Fruit fly (Drosophila melanogaster) whole organism, embryonic: ENCODE data around the gene CG2854.

Experiments
- Adf1 ChIP-seq: fragments of 200-800 bp; sonication (Bioruptor generic); IDR thresholded peaks from 2 replicates; pipeline ENCODE4 v1.3.6; 2022; ENCODE audit warnings: missing biosample characterization, missing genetic modification characterization
- Asciz ChIP-seq: fragments of 200-800 bp; sonication (Bioruptor generic); optimal IDR thresholded peaks from 2 replicates; lab custom pipeline; 2017; ENCODE audit warnings: missing biosample characterization, mild to moderate bottlenecking, missing genetic modification characterization, missing genetic modification reagents
- B-H2 ChIP-seq: fragments of 200-800 bp; sonication (Bioruptor generic); optimal IDR thresholded peaks from 2 replicates; lab custom pipeline; 2018; ENCODE audit warnings: missing biosample characterization, mild to moderate bottlenecking, missing genetic modification characterization
- CG10321 ChIP-seq: fragments of 200-800 bp; sonication (Bioruptor generic); IDR thresholded peaks from 2 replicates; pipeline ENCODE4 v1.3.6; 2022; ENCODE audit warnings: missing biosample characterization, missing genetic modification characterization
- CG10431 ChIP-seq: fragments of 200-800 bp; sonication (Bioruptor generic); optimal IDR thresholded peaks from 3 replicates; lab custom pipeline; 2018; ENCODE audit warnings: missing biosample characterization, mild to moderate bottlenecking, missing genetic modification characterization
- CG10979 ChIP-seq: fragments of 200-800 bp; sonication (Bioruptor generic); optimal IDR thresholded peaks from 2 replicates; lab custom pipeline; 2018; ENCODE audit warnings: missing biosample characterization, mild to moderate bottlenecking, missing genetic modification characterization, moderate library complexity
- CG11085 ChIP-seq: fragments of 200-800 bp; sonication (Bioruptor generic); IDR thresholded peaks from 2 replicates; pipeline ENCODE4 v1.3.6; 2022; ENCODE audit warnings: missing biosample characterization, missing genetic modification characterization
- CG11456 ChIP-seq: fragments of 200-800 bp; sonication (Bioruptor generic); IDR thresholded peaks from 3 replicates; pipeline ENCODE4 v1.3.6; 2022; ENCODE audit warnings: missing biosample characterization, missing genetic modification characterization
- CG12391 ChIP-seq: fragments of 200-800 bp; sonication (Bioruptor generic); optimal IDR thresholded peaks from 3 replicates; lab custom pipeline; 2018; ENCODE audit warnings: missing biosample characterization, mild to moderate bottlenecking, missing genetic modification characterization, moderate library complexity
- CG12744 ChIP-seq: fragments of 200-800 bp; sonication (Bioruptor generic); optimal IDR thresholded peaks from 2 replicates; lab custom pipeline; 2016; ENCODE audit warnings: missing biosample characterization, missing genetic modification characterization
- CG15011 ChIP-seq: fragments of 200-800 bp; sonication (Bioruptor generic); optimal IDR thresholded peaks from 3 replicates; lab custom pipeline; 2018; ENCODE audit warnings: missing biosample characterization, mild to moderate bottlenecking, missing genetic modification characterization
- CG15479 ChIP-seq: fragments of 200-800 bp; sonication (Bioruptor generic); optimal IDR thresholded peaks from 3 replicates; lab custom pipeline; 2019; ENCODE audit warnings: missing biosample characterization, mild to moderate bottlenecking, missing genetic modification characterization, moderate library complexity
- CG17568 ChIP-seq: fragments of 200-800 bp; sonication (Bioruptor generic); optimal IDR thresholded peaks from 2 replicates; lab custom pipeline; 2018; ENCODE audit warnings: missing biosample characterization, mild to moderate bottlenecking, missing genetic modification characterization, moderate library complexity
- CG1832 ChIP-seq: fragments of 200-800 bp; sonication (Bioruptor generic); optimal IDR thresholded peaks from 2 replicates; lab custom pipeline; 2017; ENCODE audit warnings: missing biosample characterization, mild to moderate bottlenecking, missing genetic modification characterization, inconsistent platforms
- CG18476 ChIP-seq: fragments of 200-800 bp; sonication (Bioruptor generic); optimal IDR thresholded peaks from 2 replicates; lab custom pipeline; 2016; ENCODE audit warnings: missing biosample characterization, mild to moderate bottlenecking, missing genetic modification characterization
- CG18599 ChIP-seq: fragments of 200-800 bp; sonication (Bioruptor generic); optimal IDR thresholded peaks from 3 replicates; lab custom pipeline; 2017; ENCODE audit warnings: missing biosample characterization, missing genetic modification characterization, mild to moderate bottlenecking, moderate library complexity, missing genetic modification reagents
- CG2199 ChIP-seq: fragments of 200-800 bp; sonication (Bioruptor generic); IDR thresholded peaks from 3 replicates; pipeline ENCODE4 v1.3.6; 2022; ENCODE audit warnings: missing biosample characterization, missing genetic modification characterization
- CG2875 ChIP-seq: fragments of 200-800 bp; sonication (Bioruptor generic); optimal IDR thresholded peaks from 2 replicates; lab custom pipeline; 2017; ENCODE audit warnings: missing biosample characterization, mild to moderate bottlenecking, missing genetic modification characterization, missing genetic modification reagents
- CG30020 ChIP-seq: fragments of 200-800 bp; optimal IDR thresholded peaks from 2 replicates; lab custom pipeline; 2019; ENCODE audit warnings: missing biosample characterization, mild to moderate bottlenecking, missing genetic modification characterization, moderate library complexity
- CG30431 ChIP-seq: fragments of 200-800 bp; sonication (Bioruptor generic); optimal IDR thresholded peaks from 2 replicates; lab custom pipeline; 2017; ENCODE audit warnings: missing biosample characterization, missing genetic modification characterization
- CG31224 ChIP-seq: fragments of 200-800 bp; sonication (Bioruptor generic); IDR thresholded peaks from 2 replicates; pipeline ENCODE4 v1.3.6; 2022; ENCODE audit warnings: missing biosample characterization, missing genetic modification characterization
- CG32767 ChIP-seq: fragments of 200-800 bp; sonication (Bioruptor generic); IDR thresholded peaks from 2 replicates; pipeline ENCODE4 v1.3.6; 2022; ENCODE audit warnings: missing biosample characterization, missing genetic modification characterization
- CG33557 ChIP-seq: fragments of 200-800 bp; sonication (Bioruptor generic); optimal IDR thresholded peaks from 2 replicates; lab custom pipeline; 2019; ENCODE audit warnings: missing biosample characterization, mild to moderate bottlenecking, missing genetic modification characterization, moderate library complexity
- CG3726 ChIP-seq: fragments of 200-800 bp; sonication (Bioruptor generic); IDR thresholded peaks from 3 replicates; pipeline ENCODE4, ENCODE4 v1.3.6; 2022; ENCODE audit warnings: missing biosample characterization, missing genetic modification characterization
- CG7372 ChIP-seq: fragments of 200-800 bp; sonication (Bioruptor generic); IDR thresholded peaks from 2 replicates; pipeline ENCODE4 v1.3.6; 2022; ENCODE audit warnings: missing biosample characterization, missing genetic modification characterization
- CG7839 ChIP-seq: fragments of 200-800 bp; sonication (Bioruptor generic); optimal IDR thresholded peaks from 3 replicates; lab custom pipeline; 2018; ENCODE audit warnings: missing biosample characterization, mild to moderate bottlenecking, missing genetic modification characterization, moderate library complexity
- CG7963 ChIP-seq: fragments of 200-800 bp; sonication (Bioruptor generic); IDR thresholded peaks from 3 replicates; pipeline ENCODE4 v1.3.6; 2022; ENCODE audit warnings: missing biosample characterization, missing genetic modification characterization; ENCODE audit not compliant: partially characterized antibody
- CG9727 ChIP-seq: fragments of 200-800 bp; sonication (Bioruptor generic); optimal IDR thresholded peaks from 3 replicates; lab custom pipeline; 2017; ENCODE audit warnings: missing biosample characterization, mild to moderate bottlenecking, missing genetic modification characterization
- D19A ChIP-seq: fragments of 200-800 bp; optimal IDR thresholded peaks from 3 replicates; lab custom pipeline; 2019; ENCODE audit warnings: missing biosample characterization, mild to moderate bottlenecking, missing genetic modification characterization, moderate library complexity
- HLH3B ChIP-seq: fragments of 200-800 bp; sonication (Bioruptor generic); IDR thresholded peaks from 2 replicates; pipeline ENCODE4 v1.3.6; 2022; ENCODE audit warnings: missing biosample characterization, missing genetic modification characterization
- Lpt ChIP-seq: fragments of >200 bp; optimal IDR thresholded peaks from 2 replicates; lab custom pipeline; 2018; ENCODE audit warnings: missing biosample characterization, missing genetic modification characterization
- Pdp1 ChIP-seq, 2 experiments: fragments of 200-800 bp; sonication (Bioruptor generic); optimal IDR thresholded peaks; 3 replicates each; lab custom pipeline; 2016; ENCODE audit warnings: missing biosample characterization in 2 of 2, missing genetic modification characterization in 2 of 2, mild to moderate bottlenecking in 1 of 2, moderate library complexity in 1 of 2
- Six4 ChIP-seq: fragments of 200-800 bp; sonication (Bioruptor generic); optimal IDR thresholded peaks from 2 replicates; lab custom pipeline; 2016; ENCODE audit warnings: missing biosample characterization, missing genetic modification characterization
- abd-A ChIP-seq: fragments of 200-800 bp; sonication (Bioruptor generic); optimal IDR thresholded peaks from 3 replicates; lab custom pipeline; 2019; ENCODE audit warnings: missing biosample characterization, mild to moderate bottlenecking, missing genetic modification characterization, moderate library complexity
- cad ChIP-seq: fragments of >200 bp; optimal IDR thresholded peaks from 2 replicates; lab custom pipeline; 2017; ENCODE audit warnings: missing biosample characterization, missing genetic modification characterization
- chinmo ChIP-seq: fragments of 200-800 bp; sonication (Bioruptor generic); IDR thresholded peaks from 4 replicates; pipeline ENCODE4 v1.3.6; 2022; ENCODE audit warnings: missing biosample characterization, missing genetic modification characterization; ENCODE audit not compliant: partially characterized antibody
- ci ChIP-seq: fragments of 200-800 bp; sonication (Bioruptor generic); IDR thresholded peaks from 3 replicates; pipeline ENCODE4 v1.3.6; 2022; ENCODE audit warnings: missing biosample characterization, missing genetic modification characterization
- crol ChIP-seq: fragments of 200-800 bp; sonication (Bioruptor generic); IDR thresholded peaks from 2 replicates; pipeline ENCODE4 v1.3.6; 2022; ENCODE audit warnings: missing biosample characterization, missing genetic modification characterization
- emc ChIP-seq: fragments of 200-800 bp; sonication (Bioruptor generic); optimal IDR thresholded peaks from 2 replicates; lab custom pipeline; 2016; ENCODE audit warnings: missing biosample characterization, missing genetic modification characterization
- gem ChIP-seq: fragments of 200-800 bp; sonication (Bioruptor generic); optimal IDR thresholded peaks from 2 replicates; lab custom pipeline; 2019; ENCODE audit warnings: missing biosample characterization, mild to moderate bottlenecking, missing genetic modification characterization, moderate library complexity
- kni ChIP-seq: fragments of 200-800 bp; sonication (Bioruptor generic); optimal IDR thresholded peaks from 3 replicates; lab custom pipeline; 2017; ENCODE audit warnings: mild to moderate bottlenecking, missing biosample characterization, missing genetic modification reagents, missing genetic modification characterization
- mam ChIP-seq: fragments of 200-800 bp; sonication (Bioruptor generic); optimal IDR thresholded peaks from 3 replicates; lab custom pipeline; 2016; ENCODE audit warnings: missing biosample characterization, missing genetic modification characterization
- nmo ChIP-seq: fragments of 200-800 bp; sonication (Bioruptor generic); optimal IDR thresholded peaks from 2 replicates; lab custom pipeline; 2018; ENCODE audit warnings: missing biosample characterization, mild to moderate bottlenecking, missing genetic modification characterization, moderate library complexity
- onecut ChIP-seq: fragments of 200-800 bp; sonication (Bioruptor generic); IDR thresholded peaks from 2 replicates; pipeline ENCODE4 v1.3.6; 2022; ENCODE audit warnings: missing biosample characterization, missing genetic modification characterization
- otp ChIP-seq: fragments of 200-800 bp; sonication (Bioruptor generic); IDR thresholded peaks from 3 replicates; pipeline ENCODE4, ENCODE4 v1.3.6; 2022; ENCODE audit warnings: missing biosample characterization, missing genetic modification characterization
- pros ChIP-seq: fragments of 200-800 bp; sonication (Bioruptor generic); optimal IDR thresholded peaks from 3 replicates; lab custom pipeline; 2019; ENCODE audit warnings: missing biosample characterization, mild to moderate bottlenecking, missing genetic modification characterization, moderate library complexity
- row ChIP-seq: fragments of 200-800 bp; sonication (Bioruptor generic); IDR thresholded peaks from 3 replicates; pipeline ENCODE4 v1.3.6; 2022; ENCODE audit warnings: missing biosample characterization, missing genetic modification characterization
- scrt ChIP-seq: fragments of 200-800 bp; sonication (Bioruptor generic); optimal IDR thresholded peaks from 2 replicates; lab custom pipeline; 2018; ENCODE audit warnings: missing biosample characterization, mild to moderate bottlenecking, missing genetic modification characterization, moderate library complexity
- sisA ChIP-seq: fragments of 200-800 bp; sonication (Bioruptor generic); IDR thresholded peaks from 2 replicates; pipeline ENCODE4 v1.3.6; 2022; ENCODE audit warnings: missing biosample characterization, missing genetic modification characterization
- ttk ChIP-seq: fragments of 200-800 bp; sonication (Bioruptor generic); IDR thresholded peaks from 2 replicates; pipeline ENCODE4 v2.1.2; 2022; ENCODE audit warnings: missing biosample characterization, missing genetic modification characterization
- zf30C ChIP-seq: fragments of 200-800 bp; sonication (Bioruptor generic); optimal IDR thresholded peaks from 3 replicates; lab custom pipeline; 2018; ENCODE audit warnings: missing biosample characterization, mild to moderate bottlenecking, missing genetic modification characterization

The CG2854 gene

DNA sequence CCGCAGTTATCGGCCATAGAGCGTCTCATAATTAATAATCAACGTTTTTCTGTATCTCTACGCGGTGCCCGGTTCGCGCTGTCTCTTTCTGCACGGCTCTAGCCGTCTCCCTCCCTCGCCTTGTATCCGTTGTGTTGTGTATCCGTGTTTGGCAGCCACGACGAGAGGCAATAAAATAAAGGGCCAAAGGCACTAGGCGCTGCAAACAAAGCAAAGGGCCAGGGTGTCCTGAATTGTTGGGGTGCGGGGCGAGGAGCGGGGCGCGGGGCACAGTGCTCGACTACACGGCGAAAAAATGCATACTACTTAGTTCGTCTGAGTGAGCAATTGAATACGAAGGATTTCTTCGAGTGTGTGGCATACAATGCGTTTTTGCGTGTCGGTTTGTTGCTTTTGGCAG lies 19.4 kb upstream of the CG2854 start:
- TF ChIP-seq cad (peak; percentile 67), CG1832 (GFP tag; lab: Kevin White, UChicago) (peak; percentile 85), emc (GFP tag; lab: Kevin White, UChicago) (no peak), Six4 (GFP tag; lab: Kevin White, UChicago) (no peak), scrt (GFP tag; lab: Kevin White, UChicago) (no peak), CG7963 (no peak), onecut (GFP tag; lab: Robert Waterston, UW) (0 out of 2 replicates have a peak, but pooled peaks have one; percentile 9), CG17568 (GFP tag; lab: Kevin White, UChicago) (no peak), CG30020 (tag; lab: Kevin White, UChicago) (no peak), ci (GFP tag; lab: Robert Waterston, UW) (0 out of 3 replicates have a peak, but pooled peaks have one; percentile 26), CG31224 (GFP tag; lab: Robert Waterston, UW) (no peak), HLH3B (GFP tag; lab: Robert Waterston, UW) (no peak), otp (GFP tag; lab: Robert Waterston, UW) (0 out of 3 replicates have a peak, but pooled peaks have one; percentile 16), ttk (GFP tag; lab: Robert Waterston, UW) (no peak), CG10979 (tag; lab: Kevin White, UChicago) (no peak), B-H2 (GFP tag; lab: Kevin White, UChicago) (no peak), CG7372 (GFP tag; lab: Robert Waterston, UW) (no peak), mam (GFP tag; lab: Kevin White, UChicago) (no peak), CG9727 (GFP tag; lab: Kevin White, UChicago) (no peak), CG10431 (GFP tag; lab: Kevin White, UChicago) (no peak), CG18599 (GFP tag; lab: Kevin White, UChicago) (peak; percentile 17), nmo (no peak), chinmo (GFP tag; lab: Robert Waterston, UW) (0 out of 4 replicates have a peak, but pooled peaks have one; percentile 22), CG12391 (tag; lab: Kevin White, UChicago) (no peak), CG32767 (GFP tag; lab: Robert Waterston, UW) (peak; percentile 69), CG7839 (tag; lab: Kevin White, UChicago) (no peak), Adf1 (peak; percentile 28; the same call in 1 of the 2 replicates), CG15011 (GFP tag; lab: Kevin White, UChicago) (no peak), CG12744 (GFP tag; lab: Kevin White, UChicago) (no peak), Pdp1 (GFP tag; optimal IDR thresholded peaks at IDR 0.05; lab: Kevin White, UChicago) (no peak), crol (GFP tag; lab: Robert Waterston, UW) (peak; percentile 95), CG11456 (GFP tag; lab: Robert Waterston, UW) (no peak), sisA (no peak), row (GFP tag; lab: Robert Waterston, UW) (peak; percentile 43; the same call in 1 of the 3 replicates), abd-A (tag; lab: Kevin White, UChicago) (peak; percentile 61), CG3726 (GFP tag; lab: Robert Waterston, UW) (no peak), CG33557 (GFP tag; lab: Kevin White, UChicago) (no peak), CG15479 (GFP tag; lab: Kevin White, UChicago) (peak; percentile 21), CG30431 (GFP tag; lab: Kevin White, UChicago) (no peak), kni (GFP tag; lab: Kevin White, UChicago) (peak; percentile 39), Asciz (GFP tag; lab: Kevin White, UChicago) (no peak), zf30C (GFP tag; lab: Kevin White, UChicago) (peak; percentile 96), pros (GFP tag; lab: Kevin White, UChicago) (peak; percentile 98), CG18476 (GFP tag; lab: Kevin White, UChicago) (no peak), Lpt (GFP tag; lab: Kevin White, UChicago) (peak; percentile 13), gem (tag; lab: Kevin White, UChicago) (no peak), CG10321 (peak; percentile 80), CG2199 (0 out of 3 replicates have a peak, but pooled peaks have one; percentile 51), CG2875 (GFP tag; lab: Kevin White, UChicago) (no peak), D19A (tag; lab: Kevin White, UChicago) (peak; percentile 6), CG11085 (GFP tag; lab: Robert Waterston, UW) (no peak)
